Worm (Caenorhabditis elegans): Measurements from ENCODE around the gene ckb-3.

DNA sequence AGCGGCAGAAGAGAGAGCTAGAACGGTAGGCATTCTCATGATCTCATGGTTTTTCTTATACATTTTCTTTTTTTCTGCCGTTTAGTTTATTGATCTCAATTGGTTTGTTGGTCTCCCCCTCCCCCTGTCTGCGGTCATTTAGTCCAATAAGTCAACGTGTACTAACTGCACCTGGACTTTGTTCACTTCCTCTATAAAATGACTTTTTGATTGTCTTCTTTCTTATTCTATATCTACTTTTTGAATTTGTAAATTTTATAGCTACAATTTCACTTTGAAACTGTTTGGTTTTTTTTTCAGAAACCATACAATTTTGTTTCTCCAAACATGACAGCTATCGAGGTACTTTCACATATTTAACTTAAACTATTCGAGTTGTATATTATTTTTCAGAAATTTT, 3.0 kb upstream of the ckb-3 start, which contains the start of gene ckb-2:
- TF ChIP-seq flt-1 (GFP tag; IDR thresholded peaks at IDR 0.05) (no peak), ref-1 (GFP tag; conservative IDR thresholded peaks at IDR 0.05) (no peak), ztf-23 (GFP tag; IDR thresholded peaks at IDR 0.05) (no peak)
